Fruit fly (Drosophila melanogaster): ENCODE results near the gene Pgk.
A peak's percentile ranks its signal among the peaks of the same experiment; 100 is the strongest.

The Pgk gene

DNA sequence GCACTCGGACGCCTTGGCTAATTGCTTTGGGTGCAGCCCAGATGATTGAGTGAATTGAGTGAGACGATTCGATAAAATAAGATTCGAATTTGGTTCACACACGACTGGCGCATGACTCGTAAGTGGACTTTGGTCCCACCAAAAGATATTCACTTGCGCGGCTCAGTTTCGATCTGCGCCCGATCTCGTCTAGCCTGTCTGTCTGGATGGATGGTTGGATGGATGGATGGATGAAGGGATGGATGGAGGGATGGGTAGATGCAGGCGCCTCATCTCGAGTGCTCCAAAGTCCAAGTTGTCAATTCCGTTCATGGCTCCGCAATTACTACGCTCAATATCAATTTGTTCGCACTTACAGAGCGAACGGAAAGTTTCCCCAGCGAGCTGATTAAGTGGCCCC lies 49.7 kb upstream of the Pgk start (continued):
- no peak for TF ChIP-seq Hr39 (GFP tag; optimal IDR thresholded peaks at IDR 0.05)
- no peak for TF ChIP-seq Sox14 (GFP tag; optimal IDR thresholded peaks at IDR 0.05)
- no peak for TF ChIP-seq salr (GFP tag; optimal IDR thresholded peaks at IDR 0.05)
- peak; percentile 59; the same call in 2 of the 3 replicates for TF ChIP-seq CG8119 (GFP tag; IDR thresholded peaks at IDR 0.05)
- TF ChIP-seq Gug (GFP tag; IDR thresholded peaks at IDR 0.05), result no peak
- no peak for TF ChIP-seq CG34406 (GFP tag; optimal IDR thresholded peaks at IDR 0.05)
- TF ChIP-seq pdm3 (GFP tag; optimal IDR thresholded peaks at IDR 0.05), result no peak
- no peak for TF ChIP-seq dsx (GFP tag; optimal IDR thresholded peaks at IDR 0.05; ENCODE audit: poor library complexity, severe bottlenecking)
- no peak for TF ChIP-seq Ets21C (GFP tag; optimal IDR thresholded peaks at IDR 0.05)
- peak; percentile 57 for TF ChIP-seq CG10669 (GFP tag; optimal IDR thresholded peaks at IDR 0.05)
- TF ChIP-seq CG8632 (GFP tag; optimal IDR thresholded peaks at IDR 0.05), result no peak
- no peak for TF ChIP-seq CG10631 (GFP tag; optimal IDR thresholded peaks at IDR 0.05)
- no peak for TF ChIP-seq fd59A (GFP tag; optimal IDR thresholded peaks at IDR 0.05)
- TF ChIP-seq spab (GFP tag; optimal IDR thresholded peaks at IDR 0.05), result peak; percentile 73
- peak; percentile 3 for TF ChIP-seq Hr4 (GFP tag; optimal IDR thresholded peaks at IDR 0.05)
- TF ChIP-seq CG3919 (GFP tag; optimal IDR thresholded peaks at IDR 0.05), result peak; percentile 43

dm6 chr2L:2800956-2801776 lies 48.3 kb upstream of the Pgk start:
- TF ChIP-seq svp (GFP tag) (peak; percentile 91), CG10631 (GFP tag; optimal IDR thresholded peaks at IDR 0.05) (no peak), achi (GFP tag; optimal IDR thresholded peaks at IDR 0.05) (no peak)

DNA sequence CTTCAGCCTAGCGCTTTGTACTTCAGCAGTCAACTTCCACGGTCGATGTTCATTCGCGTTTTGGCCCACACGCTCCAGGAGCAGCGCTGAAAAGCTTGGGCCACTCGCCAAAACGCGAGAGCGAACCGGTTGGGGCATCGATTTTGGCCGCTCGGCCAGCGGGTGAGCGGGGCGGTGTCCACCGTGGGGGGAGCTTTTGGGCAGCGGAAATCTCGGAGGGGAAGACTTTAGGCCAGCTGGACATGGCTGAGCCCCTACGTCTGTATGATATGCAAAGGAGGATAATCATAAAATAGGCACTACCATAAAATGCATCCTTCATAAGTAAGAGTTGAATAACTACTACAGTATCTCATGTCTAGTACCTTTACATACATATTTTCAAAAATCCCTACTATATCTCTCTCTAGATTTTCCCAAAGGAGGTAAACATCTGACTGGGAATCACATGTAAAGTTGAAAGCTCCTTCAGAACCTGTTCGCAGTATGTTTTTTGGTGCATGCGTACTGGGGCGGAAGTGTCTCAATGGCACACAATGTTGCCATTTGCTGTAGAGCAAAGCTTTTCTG lies 47.1 kb upstream of the Pgk start, which contains the start of gene Syt1:
Syt1 (minus strand) TSS at position 71 of the 570 bp plus-strand sequence.
- no peak for TF ChIP-seq CG31627 (GFP tag; optimal IDR thresholded peaks at IDR 0.05)
- TF ChIP-seq dsx (GFP tag; optimal IDR thresholded peaks at IDR 0.05; ENCODE audit: poor library complexity, severe bottlenecking), result peak; percentile 28
- TF ChIP-seq CG11902 (GFP tag; optimal IDR thresholded peaks at IDR 0.05), result no peak
- TF ChIP-seq CG10669 (GFP tag; optimal IDR thresholded peaks at IDR 0.05), result no peak
- no peak for TF ChIP-seq Ets96B (tag; optimal IDR thresholded peaks at IDR 0.05)
- no peak for TF ChIP-seq Eip93F (GFP tag; optimal IDR thresholded peaks at IDR 0.05)
- 0 out of 3 replicates have a peak, but pooled peaks have one; percentile 13 for TF ChIP-seq eg (GFP tag; IDR thresholded peaks at IDR 0.05)
- TF ChIP-seq acj6 (GFP tag; optimal IDR thresholded peaks at IDR 0.05), result no peak
- TF ChIP-seq spab (GFP tag; optimal IDR thresholded peaks at IDR 0.05), result no peak
- no peak for TF ChIP-seq CG8632 (GFP tag; optimal IDR thresholded peaks at IDR 0.05)
- no peak for TF ChIP-seq salr (GFP tag; optimal IDR thresholded peaks at IDR 0.05)
- TF ChIP-seq Gug (GFP tag; IDR thresholded peaks at IDR 0.05), result no peak
- TF ChIP-seq fkh (GFP tag; optimal IDR thresholded peaks at IDR 0.05), result no peak
- TF ChIP-seq cyc (GFP tag; optimal IDR thresholded peaks at IDR 0.05), result no peak
- TF ChIP-seq CG10631 (GFP tag; optimal IDR thresholded peaks at IDR 0.05), result no peak
- TF ChIP-seq Eip78C (GFP tag), result peak; percentile 66
- no peak for TF ChIP-seq ss (GFP tag; optimal IDR thresholded peaks at IDR 0.05)
- TF ChIP-seq CG6808 (GFP tag; optimal IDR thresholded peaks at IDR 0.05), result no peak
- no peak for TF ChIP-seq CG3032 (tag; optimal IDR thresholded peaks at IDR 0.05)
- no peak for TF ChIP-seq CG4318 (GFP tag; optimal IDR thresholded peaks at IDR 0.05)
- TF ChIP-seq CG15336 (GFP tag; IDR thresholded peaks at IDR 0.05), result peak; percentile 18; the same call in 1 of the 2 replicates
- no peak for TF ChIP-seq CG34406 (GFP tag; optimal IDR thresholded peaks at IDR 0.05)
- TF ChIP-seq Hr4 (GFP tag; optimal IDR thresholded peaks at IDR 0.05), result peak; percentile 8
- peak; percentile 28 for TF ChIP-seq svp (GFP tag)
- no peak for TF ChIP-seq vri (GFP tag; optimal IDR thresholded peaks at IDR 0.05)
- TF ChIP-seq Sox102F (GFP tag; optimal IDR thresholded peaks at IDR 0.05), result no peak
- TF ChIP-seq Eip75B (GFP tag; optimal IDR thresholded peaks at IDR 0.05), result no peak
- no peak for TF ChIP-seq CG8319 (GFP tag; optimal IDR thresholded peaks at IDR 0.05)
- TF ChIP-seq Met (GFP tag; optimal IDR thresholded peaks at IDR 0.05), result no peak
- TF ChIP-seq CG6163 (GFP tag; IDR thresholded peaks at IDR 0.05), result peak; percentile 51; the same call in 1 of the 3 replicates
- no peak for TF ChIP-seq CG3919 (GFP tag; optimal IDR thresholded peaks at IDR 0.05)
- TF ChIP-seq esn (GFP tag; optimal IDR thresholded peaks at IDR 0.05), result no peak

Measured in whole organism, prepupa.